Fruit fly (Drosophila melanogaster) whole organism, embryonic: ENCODE measurements around the gene CG12592.
A peak's percentile ranks its signal among the peaks of the same experiment; 100 is the strongest.
"Not testable (repeated sequence)": the region's sequence is repeated elsewhere in the genome, so short reads cannot be mapped to it uniquely, and the experiment has no call there.

ENCODE experiments used
- Antp ChIP-seq: fragments of 200-800 bp; sonication (Bioruptor generic); optimal IDR thresholded peaks from 3 replicates; lab custom pipeline; 2016; ENCODE audit warnings: missing biosample characterization, missing genetic modification characterization
- B-H1 ChIP-seq: fragments of 200-800 bp; sonication (Bioruptor generic); IDR thresholded peaks from 3 replicates; pipeline ENCODE4 v1.3.6; 2022; ENCODE audit warnings: missing biosample characterization, missing genetic modification characterization
- B-H2 ChIP-seq: fragments of 200-800 bp; sonication (Bioruptor generic); optimal IDR thresholded peaks from 2 replicates; lab custom pipeline; 2018; ENCODE audit warnings: missing biosample characterization, mild to moderate bottlenecking, missing genetic modification characterization
- CG10321 ChIP-seq: fragments of 200-800 bp; sonication (Bioruptor generic); IDR thresholded peaks from 2 replicates; pipeline ENCODE4 v1.3.6; 2022; ENCODE audit warnings: missing biosample characterization, missing genetic modification characterization
- CG10654 ChIP-seq: fragments of 200-800 bp; sonication (Bioruptor generic); optimal IDR thresholded peaks from 2 replicates; lab custom pipeline; 2016; ENCODE audit warnings: missing biosample characterization, missing genetic modification characterization
- CG12942 ChIP-seq: fragments of 200-800 bp; sonication (Bioruptor generic); optimal IDR thresholded peaks from 3 replicates; lab custom pipeline; 2016; ENCODE audit warnings: missing biosample characterization, missing genetic modification characterization
- CG1603 ChIP-seq: fragments of 200-800 bp; sonication (Bioruptor generic); optimal IDR thresholded peaks from 2 replicates; lab custom pipeline; 2019; ENCODE audit warnings: missing biosample characterization, mild to moderate bottlenecking, missing genetic modification characterization, moderate library complexity
- CG1832 ChIP-seq: fragments of 200-800 bp; sonication (Bioruptor generic); optimal IDR thresholded peaks from 2 replicates; lab custom pipeline; 2017; ENCODE audit warnings: missing biosample characterization, mild to moderate bottlenecking, missing genetic modification characterization, inconsistent platforms
- CG18764 ChIP-seq: fragments of 200-800 bp; sonication (Bioruptor generic); optimal IDR thresholded peaks from 3 replicates; lab custom pipeline; 2016; ENCODE audit warnings: missing biosample characterization, missing genetic modification characterization
- CG2712 ChIP-seq: fragments of 200-800 bp; optimal IDR thresholded peaks from 3 replicates; lab custom pipeline; 2019; ENCODE audit warnings: missing biosample characterization, mild to moderate bottlenecking, missing genetic modification characterization, moderate library complexity
- CG9797 ChIP-seq: fragments of 200-800 bp; sonication (Bioruptor generic); optimal IDR thresholded peaks from 3 replicates; lab custom pipeline; 2018; ENCODE audit warnings: missing biosample characterization, mild to moderate bottlenecking, missing genetic modification characterization
- Dbx ChIP-seq: fragments of 200-800 bp; sonication (Bioruptor generic); IDR thresholded peaks from 3 replicates; pipeline ENCODE4 v1.3.6; 2022; ENCODE audit warnings: missing biosample characterization, missing genetic modification characterization
- Dp ChIP-seq: fragments of 200-800 bp; sonication (Bioruptor generic); optimal IDR thresholded peaks from 2 replicates; lab custom pipeline; 2018; ENCODE audit warnings: missing biosample characterization, mild to moderate bottlenecking, missing genetic modification characterization, moderate library complexity
- Eip74EF ChIP-seq, 2 experiments: fragments of 200-800 bp in 1 of 2; fragments of >200 bp in 1 of 2; sonication (Bioruptor generic) in 1 of 2; optimal IDR thresholded peaks; 2 replicates each; lab custom pipeline; 2017 to 2019; ENCODE audit warnings: missing biosample characterization in 2 of 2, missing genetic modification characterization in 2 of 2, mild to moderate bottlenecking in 1 of 2, moderate library complexity in 1 of 2
- HmgD ChIP-seq: fragments of 200-800 bp; sonication (Bioruptor generic); optimal IDR thresholded peaks from 3 replicates; lab custom pipeline; 2016; ENCODE audit warnings: missing biosample characterization, missing genetic modification characterization
- Hr78 ChIP-seq, 2 experiments: fragments of 200-800 bp in 1 of 2; fragments of >200 bp in 1 of 2; sonication (Bioruptor generic) in 1 of 2; optimal IDR thresholded peaks; 2 replicates each; lab custom pipeline; 2017 to 2019; ENCODE audit warnings: missing biosample characterization in 2 of 2, missing genetic modification characterization in 2 of 2, mild to moderate bottlenecking in 1 of 2, moderate library complexity in 1 of 2
- Jarid2 ChIP-seq: fragments of 200-800 bp; sonication (Bioruptor generic); optimal IDR thresholded peaks from 3 replicates; lab custom pipeline; 2017; ENCODE audit warnings: mild to moderate bottlenecking, missing biosample characterization, missing genetic modification reagents, missing genetic modification characterization
- MESR4 ChIP-seq: fragments of 200-800 bp; sonication (Bioruptor generic); optimal IDR thresholded peaks from 2 replicates; lab custom pipeline; 2018; ENCODE audit warnings: missing biosample characterization, mild to moderate bottlenecking, missing genetic modification characterization, moderate library complexity
- Mad ChIP-seq: fragments of 200-800 bp; sonication (Bioruptor generic); optimal IDR thresholded peaks from 2 replicates; lab custom pipeline; 2016; ENCODE audit warnings: missing biosample characterization, missing genetic modification characterization
- Max ChIP-seq: fragments of 200-800 bp; sonication (Bioruptor generic); optimal IDR thresholded peaks from 2 replicates; lab custom pipeline; 2016; ENCODE audit warnings: missing biosample characterization, mild to moderate bottlenecking, missing genetic modification characterization
- Meics ChIP-seq: fragments of 200-800 bp; sonication (Bioruptor generic); optimal IDR thresholded peaks from 2 replicates; lab custom pipeline; 2017; ENCODE audit warnings: missing biosample characterization, mild to moderate bottlenecking, missing genetic modification characterization
- NC2α ChIP-seq: fragments of 200-800 bp; sonication (Bioruptor generic); optimal IDR thresholded peaks from 2 replicates; lab custom pipeline; 2016; ENCODE audit warnings: missing biosample characterization, missing genetic modification characterization
- NC2β ChIP-seq: fragments of 200-800 bp; sonication (Bioruptor generic); optimal IDR thresholded peaks from 2 replicates; lab custom pipeline; 2016; ENCODE audit warnings: missing biosample characterization, missing genetic modification characterization
- Scr ChIP-seq: fragments of 200-800 bp; sonication (Bioruptor generic); IDR thresholded peaks from 2 replicates; pipeline ENCODE4 v1.3.6; 2022; ENCODE audit warnings: missing biosample characterization, missing genetic modification characterization; ENCODE audit not compliant: partially characterized antibody
- Sin3A ChIP-seq: fragments of >200 bp; optimal IDR thresholded peaks from 2 replicates; lab custom pipeline; 2018
- Trl ChIP-seq, 3 experiments: fragments of >200 bp in 2 of 3; fragments of 200-800 bp in 1 of 3; sonication (Bioruptor generic) in 1 of 3; optimal IDR thresholded peaks; 2 replicates in 1 of 3; 3 replicates in 2 of 3; lab custom pipeline; 2016 to 2017; ENCODE audit warnings: missing biosample characterization in 1 of 3, missing genetic modification characterization in 1 of 3
- ato ChIP-seq: fragments of 200-800 bp; sonication (Bioruptor generic); IDR thresholded peaks from 2 replicates; pipeline ENCODE4 v1.3.6; 2022; ENCODE audit warnings: missing biosample characterization, missing genetic modification characterization; ENCODE audit not compliant: partially characterized antibody
- bsh ChIP-seq, 2 experiments: fragments of 200-800 bp; sonication (Bioruptor generic); optimal IDR thresholded peaks; 2 replicates each; lab custom pipeline; 2017 to 2018; ENCODE audit warnings: mild to moderate bottlenecking in 2 of 2, missing biosample characterization in 2 of 2, missing genetic modification characterization in 2 of 2, moderate library complexity in 1 of 2
- corto ChIP-seq: fragments of 200-800 bp; sonication (Bioruptor generic); optimal IDR thresholded peaks from 2 replicates; lab custom pipeline; 2016; ENCODE audit warnings: missing biosample characterization, mild to moderate bottlenecking, missing genetic modification characterization, moderate library complexity
- dmrt11E ChIP-seq: fragments of 200-800 bp; sonication (Bioruptor generic); optimal IDR thresholded peaks from 3 replicates; lab custom pipeline; 2018; ENCODE audit warnings: missing biosample characterization, mild to moderate bottlenecking, missing genetic modification characterization, moderate library complexity
- esg ChIP-seq: fragments of 200-800 bp; sonication (Bioruptor generic); conservative IDR thresholded peaks from 2 replicates; pipeline ENCODE4 v1.3.6; 2022; ENCODE audit warnings: missing biosample characterization, missing genetic modification characterization
- eve ChIP-seq, 2 experiments: fragments of >200 bp; optimal IDR thresholded peaks; 2 replicates each; lab custom pipeline; 2017; ENCODE audit warnings: missing biosample characterization in 2 of 2, missing genetic modification characterization in 2 of 2
- fd3F ChIP-seq: fragments of 200-800 bp; sonication (Bioruptor generic); optimal IDR thresholded peaks from 2 replicates; lab custom pipeline; 2018; ENCODE audit warnings: missing biosample characterization, mild to moderate bottlenecking, missing genetic modification characterization, moderate library complexity
- insv ChIP-seq, 2 experiments: fragments of 200-800 bp; sonication (Bioruptor generic); optimal IDR thresholded peaks; 3 replicates each; lab custom pipeline; 2016 to 2018; ENCODE audit warnings: missing biosample characterization in 2 of 2, missing genetic modification characterization in 2 of 2
- kni ChIP-seq: fragments of 200-800 bp; sonication (Bioruptor generic); optimal IDR thresholded peaks from 3 replicates; lab custom pipeline; 2017; ENCODE audit warnings: mild to moderate bottlenecking, missing biosample characterization, missing genetic modification reagents, missing genetic modification characterization
- knrl ChIP-seq: fragments of 200-800 bp; sonication (Bioruptor generic); IDR thresholded peaks from 3 replicates; pipeline ENCODE4 v1.3.6; 2022; ENCODE audit warnings: missing biosample characterization, missing genetic modification characterization; ENCODE audit not compliant: partially characterized antibody
- lbe ChIP-seq: fragments of 200-800 bp; sonication (Bioruptor generic); optimal IDR thresholded peaks from 2 replicates; lab custom pipeline; 2016; ENCODE audit warnings: missing biosample characterization, mild to moderate bottlenecking, missing genetic modification characterization
- p53 ChIP-seq: fragments of 200-800 bp; sonication (Bioruptor generic); optimal IDR thresholded peaks from 2 replicates; lab custom pipeline; 2016; ENCODE audit warnings: missing biosample characterization, missing genetic modification characterization
- phol ChIP-seq: fragments of 200-800 bp; sonication (Bioruptor generic); optimal IDR thresholded peaks from 3 replicates; lab custom pipeline; 2018; ENCODE audit warnings: missing biosample characterization, mild to moderate bottlenecking, missing genetic modification characterization, moderate library complexity
- run ChIP-seq: fragments of 200-800 bp; sonication (Bioruptor generic); optimal IDR thresholded peaks from 3 replicates; lab custom pipeline; 2018; ENCODE audit warnings: missing biosample characterization, mild to moderate bottlenecking, missing genetic modification characterization
- sens ChIP-seq: fragments of 200-800 bp; sonication (Bioruptor generic); peaks from one replicate; lab custom pipeline; 2016; ENCODE audit warnings: missing biosample characterization, missing genetic modification characterization
- slou ChIP-seq: fragments of 200-800 bp; sonication (Bioruptor generic); optimal IDR thresholded peaks from 3 replicates; lab custom pipeline; 2016; ENCODE audit warnings: missing biosample characterization, missing genetic modification characterization
- trem ChIP-seq: fragments of 200-800 bp; optimal IDR thresholded peaks from 3 replicates; lab custom pipeline; 2019; ENCODE audit warnings: missing biosample characterization, mild to moderate bottlenecking, missing genetic modification characterization, moderate library complexity
- yki ChIP-seq: fragments of >200 bp; optimal IDR thresholded peaks from 3 replicates; lab custom pipeline; 2018
- zen ChIP-seq: fragments of 200-800 bp; sonication (Bioruptor generic); optimal IDR thresholded peaks from 3 replicates; lab custom pipeline; 2018; ENCODE audit warnings: missing biosample characterization, mild to moderate bottlenecking, missing genetic modification characterization, moderate library complexity

Gene CG12592

DNA sequence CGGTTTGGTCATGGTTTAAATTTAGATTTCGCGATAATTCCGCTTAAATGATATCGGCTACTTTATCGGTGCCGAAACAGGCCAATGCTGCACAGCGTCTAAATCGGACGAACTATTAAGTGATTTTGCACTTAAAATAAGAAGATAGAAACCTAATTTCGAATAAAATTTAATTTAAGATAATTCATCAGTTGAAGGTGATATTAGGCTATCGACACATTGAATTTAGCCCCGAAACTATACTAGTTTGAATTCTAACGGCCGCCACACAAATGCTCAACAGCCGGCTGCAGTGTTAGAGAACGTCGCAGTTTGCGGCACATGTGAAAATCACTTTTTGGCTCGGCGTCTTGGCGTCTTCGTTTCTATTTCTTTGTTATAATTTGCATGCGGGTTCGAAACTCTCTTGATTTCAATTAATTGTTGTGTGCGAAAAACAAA lies 5.3 kb upstream of the CG12592 start, which contains the start of gene sle (continued):
- TF ChIP-seq CG9797 (GFP tag; lab: Kevin White, UChicago) = peak; percentile 54
- TF ChIP-seq kni (GFP tag; lab: Kevin White, UChicago) = no peak
- TF ChIP-seq esg = no peak
- TF ChIP-seq B-H2 (GFP tag; lab: Kevin White, UChicago) = peak; percentile 69
- peak; percentile 47 for TF ChIP-seq CG12942
- peak; percentile 64 for TF ChIP-seq NC2β (GFP tag; lab: Kevin White, UChicago)
- TF ChIP-seq CG10654 (GFP tag; lab: Kevin White, UChicago) = peak; percentile 49
- peak; percentile 62 for TF ChIP-seq Antp
- TF ChIP-seq phol (tag; lab: Kevin White, UChicago) = peak; percentile 67
- TF ChIP-seq yki (lab: Kevin White, UChicago) = no peak
- TF ChIP-seq Dbx (GFP tag; lab: Robert Waterston, UW) = peak; percentile 73
- no peak for TF ChIP-seq ato
- TF ChIP-seq NC2α = peak; percentile 34
- peak; percentile 43 for TF ChIP-seq Meics (GFP tag; lab: Kevin White, UChicago)
- peak; percentile 33 for TF ChIP-seq dmrt11E (tag; lab: Kevin White, UChicago)
- peak; percentile 11 for TF ChIP-seq CG18764
- TF ChIP-seq fd3F (GFP tag; lab: Kevin White, UChicago) = peak; percentile 3
- TF ChIP-seq CG1832 = no peak
- TF ChIP-seq CG10321 = no peak
- peak; percentile 81 for TF ChIP-seq trem (tag; lab: Kevin White, UChicago)
- TF ChIP-seq, all 482 proteins: peak for 210

- TF ChIP-seq slou (GFP tag; lab: Kevin White, UChicago); insv (GFP tag; optimal IDR thresholded peaks at IDR 0.05; lab: Kevin White, UChicago); Scr (GFP tag; lab: Robert Waterston, UW): not testable (repeated sequence)
- TF ChIP-seq, all 482 proteins: peak for 0; not testable (repeated sequence) for 482
These were observed 2.5 kb downstream of the CG12592 start, which contains the start of gene CG18545 for dm6 chr3R:10340649-10341048. CG18545 (plus strand) TSS chr3R:10340949.

DNA sequence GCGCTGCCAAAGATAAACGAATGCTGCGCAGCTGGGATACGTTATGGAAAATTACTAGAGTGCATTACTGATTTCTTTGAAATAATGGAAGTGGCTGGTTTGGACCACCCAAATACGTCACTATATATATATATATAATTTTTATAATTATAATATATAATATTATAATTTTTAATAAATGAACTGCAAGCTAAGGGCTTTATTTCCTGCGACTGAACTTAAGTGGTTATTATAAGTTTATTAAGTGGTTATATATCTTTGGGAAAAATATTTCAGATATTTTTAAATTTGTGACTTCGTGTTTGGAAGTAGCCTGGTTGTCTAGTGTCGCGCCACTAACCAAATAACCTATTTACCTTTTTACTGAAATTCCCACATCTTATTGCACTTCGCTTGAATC lies 10.3 kb downstream of the CG12592 start, which contains the start of gene CG31406:
TSS of gene CG31406 (plus strand) at position 301 of the 400 bp plus-strand sequence.
- not testable (repeated sequence) for TF ChIP-seq corto; knrl; lbe (GFP tag; lab: Kevin White, UChicago)

- TF ChIP-seq bsh (GFP tag; optimal IDR thresholded peaks at IDR 0.05; lab: Kevin White, UChicago) (no peak), sens (peak; percentile 64), HmgD (GFP tag; lab: Kevin White, UChicago) (peak; percentile 83), CG9797 (GFP tag; lab: Kevin White, UChicago) (peak; percentile 100), Trl (optimal IDR thresholded peaks at IDR 0.05; lab: Kevin White, UChicago) (peak; percentile 21 to 32), Trl (GFP tag; optimal IDR thresholded peaks at IDR 0.05; lab: Kevin White, UChicago) (peak; percentile 50), Dp (peak; percentile 92), eve (GFP tag; optimal IDR thresholded peaks at IDR 0.05; lab: Kevin White, UChicago) (no peak), Eip74EF (GFP tag; optimal IDR thresholded peaks at IDR 0.05; lab: Kevin White, UChicago) (no peak), Mad (GFP tag; lab: Kevin White, UChicago) (peak; percentile 46), p53 (GFP tag; lab: Kevin White, UChicago) (peak; percentile 37), CG2712 (tag; lab: Kevin White, UChicago) (peak; percentile 57), Sin3A (lab: Kevin White, UChicago) (peak; percentile 12), CG1603 (peak; percentile 87), Hr78 (GFP tag; optimal IDR thresholded peaks at IDR 0.05; lab: Kevin White, UChicago) (no peak), zen (tag; lab: Kevin White, UChicago) (peak; percentile 35), B-H1 (GFP tag; lab: Robert Waterston, UW) (no peak), Max (GFP tag; lab: Kevin White, UChicago) (no peak), run (tag; lab: Kevin White, UChicago) (no peak), Jarid2 (peak; percentile 78), MESR4 (peak; percentile 14)
These were observed 11.8 kb downstream of the CG12592 start, which contains the start of gene jumu for dm6 chr3R:10349987-10350386. jumu (plus strand) TSS chr3R:10350182.
